Worm (Caenorhabditis elegans) whole organism, early embryonic: ENCODE data around the gene E04F6.10.

ENCODE experiments used
- B0310.2 ChIP-seq: sonication (generic microtip); optimal IDR thresholded peaks from 2 replicates; lab custom pipeline; 2016; ENCODE audit warnings: mild to moderate bottlenecking, missing genetic modification characterization, missing compliant biosample characterization
- F13C5.2 ChIP-seq: sonication (generic microtip); optimal IDR thresholded peaks from 2 replicates; lab custom pipeline; 2017; ENCODE audit warnings: mild to moderate bottlenecking, missing genetic modification characterization, inconsistent platforms, missing compliant biosample characterization
- aly-1 ChIP-seq: sonication (generic microtip); optimal IDR thresholded peaks from 2 replicates; lab custom pipeline; 2016; ENCODE audit warnings: missing genetic modification characterization, missing compliant biosample characterization
- ama-1 ChIP-seq: fragments of 150-350 bp; optimal IDR thresholded peaks from 2 replicates; lab custom pipeline; 2014
- ceh-13 ChIP-seq: fragments of 200-800 bp; sonication (Bioruptor generic); optimal IDR thresholded peaks from 2 replicates; lab custom pipeline; 2018; ENCODE audit warnings: mild to moderate bottlenecking, missing genetic modification characterization, missing compliant biosample characterization
- ceh-36 ChIP-seq: sonication (generic microtip); optimal IDR thresholded peaks from 2 replicates; lab custom pipeline; 2016; ENCODE audit warnings: missing genetic modification characterization, inconsistent platforms, missing compliant biosample characterization
- ets-7 ChIP-seq: sonication (generic microtip); optimal IDR thresholded peaks from 2 replicates; lab custom pipeline; 2016; ENCODE audit warnings: missing genotype, missing genetic modification characterization, missing compliant biosample characterization
- flt-1 ChIP-seq: fragments of 200-800 bp; sonication (Bioruptor generic); IDR thresholded peaks from 2 replicates; pipeline ENCODE4 v1.3.6; 2022; ENCODE audit warnings: missing genetic modification characterization, missing compliant biosample characterization
- hmbx-1 ChIP-seq: sonication (generic microtip); optimal IDR thresholded peaks from 2 replicates; lab custom pipeline; 2016; ENCODE audit warnings: mild to moderate bottlenecking, missing genetic modification characterization, missing compliant biosample characterization
- hmg-4 ChIP-seq: fragments of 200-800 bp; sonication (Bioruptor generic); optimal IDR thresholded peaks from 2 replicates; lab custom pipeline; 2018; ENCODE audit warnings: mild to moderate bottlenecking, missing genetic modification characterization, missing compliant biosample characterization
- hnd-1 ChIP-seq: sonication (generic microtip); optimal IDR thresholded peaks from 2 replicates; lab custom pipeline; 2016; ENCODE audit warnings: missing genetic modification characterization, missing compliant biosample characterization
- pes-1 ChIP-seq: fragments of 200-800 bp; sonication (Bioruptor generic); IDR thresholded peaks from 2 replicates; pipeline ENCODE4 v1.3.6; 2022; ENCODE audit warnings: missing genetic modification reagents, missing genetic modification characterization, missing compliant biosample characterization
- scrt-1 ChIP-seq: fragments of 200-800 bp; sonication (Bioruptor generic); IDR thresholded peaks from 2 replicates; pipeline ENCODE4 v1.3.6; 2022; ENCODE audit warnings: missing genetic modification characterization, missing compliant biosample characterization
- sea-1 ChIP-seq: fragments of 200-800 bp; sonication (Bioruptor generic); conservative IDR thresholded peaks from 2 replicates; pipeline ENCODE4 v1.3.6; 2022; ENCODE audit warnings: missing genetic modification characterization, missing compliant biosample characterization
- tbx-11 ChIP-seq: fragments of 200-800 bp; sonication (Bioruptor generic); IDR thresholded peaks from 2 replicates; pipeline ENCODE4 v1.3.6; 2022; ENCODE audit warnings: missing genetic modification characterization, missing compliant biosample characterization
- tbx-37 ChIP-seq: fragments of 200-800 bp; sonication (Bioruptor generic); conservative IDR thresholded peaks from 2 replicates; pipeline ENCODE4 v1.3.6; 2022; ENCODE audit warnings: missing genetic modification reagents, missing genetic modification characterization, missing compliant biosample characterization
- tra-4 ChIP-seq: sonication (generic microtip); optimal IDR thresholded peaks from 2 replicates; lab custom pipeline; 2017; ENCODE audit warnings: missing genetic modification characterization, missing compliant biosample characterization

E04F6.10 gene

ce11 chrII:7196040-7196439 lies 20.9 kb downstream of the E04F6.10 start, which contains the start of gene maoc-1:
TSS of gene maoc-1 (plus strand) at chrII:7196276.
- TF ChIP-seq pes-1 (GFP tag; lab: Robert Waterston, UW) (no peak), flt-1 (GFP tag; lab: Robert Waterston, UW) (no peak), hnd-1 (no peak), sea-1 (no peak), hmbx-1 (tag; lab: Kevin White, UChicago) (no peak), tbx-37 (GFP tag; lab: Robert Waterston, UW) (no peak), ets-7 (tag; lab: Kevin White, UChicago) (no peak), F13C5.2 (tag; lab: Kevin White, UChicago) (no peak), hmg-4 (GFP tag; lab: Kevin White, UChicago) (no peak), ceh-13 (GFP tag; lab: Kevin White, UChicago) (no peak), ceh-36 (tag; lab: Kevin White, UChicago) (no peak), scrt-1 (GFP tag; lab: Robert Waterston, UW) (no peak), B0310.2 (tag; lab: Kevin White, UChicago) (no peak), aly-1 (tag; lab: Kevin White, UChicago) (no peak), tra-4 (tag; lab: Kevin White, UChicago) (no peak), ama-1 (lab: Kevin White, UChicago) (no peak), tbx-11 (GFP tag; lab: Robert Waterston, UW) (no peak)

- no peak for TF ChIP-seq tbx-37 (GFP tag; lab: Robert Waterston, UW)
- no peak for TF ChIP-seq F13C5.2 (tag; lab: Kevin White, UChicago)
Measured at ce11 chrII:7195541-7195940, 21.4 kb downstream of the E04F6.10 start, which contains the start of gene acdh-12. TSS of gene acdh-12 (minus strand) at chrII:7195641.

- TF ChIP-seq F13C5.2 (tag; lab: Kevin White, UChicago) (no peak), tbx-37 (GFP tag; lab: Robert Waterston, UW) (no peak), flt-1 (GFP tag; lab: Robert Waterston, UW) (no peak), hmg-4 (GFP tag; lab: Kevin White, UChicago) (no peak), ceh-13 (GFP tag; lab: Kevin White, UChicago) (no peak), ceh-36 (tag; lab: Kevin White, UChicago) (no peak), tbx-11 (GFP tag; lab: Robert Waterston, UW) (no peak), scrt-1 (GFP tag; lab: Robert Waterston, UW) (no peak), tra-4 (tag; lab: Kevin White, UChicago) (no peak), sea-1 (no peak), hmbx-1 (tag; lab: Kevin White, UChicago) (no peak), ama-1 (lab: Kevin White, UChicago) (no peak), ets-7 (tag; lab: Kevin White, UChicago) (no peak), B0310.2 (tag; lab: Kevin White, UChicago) (no peak)
Measured at ce11 chrII:7189120-7189519, 27.8 kb downstream of the E04F6.10 start, which contains the start of gene E04F6.4. TSS of gene E04F6.4 (plus strand) at chrII:7189420.

- no peak for TF ChIP-seq tbx-37 (GFP tag; lab: Robert Waterston, UW)
- TF ChIP-seq flt-1 (GFP tag; lab: Robert Waterston, UW): no peak
- no peak for TF ChIP-seq ama-1 (lab: Kevin White, UChicago)
- TF ChIP-seq hmbx-1 (tag; lab: Kevin White, UChicago): no peak
- no peak for TF ChIP-seq B0310.2 (tag; lab: Kevin White, UChicago)
Measured at ce11 chrII:7187110-7187509, 29.8 kb downstream of the E04F6.10 start, which contains the start of gene C27H5.6. TSS of gene C27H5.6 (minus strand) at chrII:7187210.

- TF ChIP-seq pes-1 (GFP tag; lab: Robert Waterston, UW) (no peak), ceh-36 (tag; lab: Kevin White, UChicago) (no peak), tbx-11 (GFP tag; lab: Robert Waterston, UW) (no peak), aly-1 (tag; lab: Kevin White, UChicago) (no peak), ceh-13 (GFP tag; lab: Kevin White, UChicago) (no peak), F13C5.2 (tag; lab: Kevin White, UChicago) (no peak), hnd-1 (no peak), hmg-4 (GFP tag; lab: Kevin White, UChicago) (no peak), tbx-37 (GFP tag; lab: Robert Waterston, UW) (no peak), tra-4 (tag; lab: Kevin White, UChicago) (no peak), sea-1 (no peak), flt-1 (GFP tag; lab: Robert Waterston, UW) (no peak)
Measured at ce11 chrII:7186117-7186516, 30.8 kb downstream of the E04F6.10 start.

ce11 chrII:7183493-7184272 lies 33.3 kb downstream of the E04F6.10 start, which contains the start of gene pdl-1:
TSS of gene pdl-1 (plus strand) at chrII:7183801.
- peak; percentile 96 for TF ChIP-seq aly-1 (tag; lab: Kevin White, UChicago)
- peak; percentile 92 for TF ChIP-seq tbx-37 (GFP tag; lab: Robert Waterston, UW)
- TF ChIP-seq tbx-11 (GFP tag; lab: Robert Waterston, UW): peak; percentile 94
- TF ChIP-seq ceh-13 (GFP tag; lab: Kevin White, UChicago): peak; percentile 95
- peak; percentile 76 for TF ChIP-seq hmbx-1 (tag; lab: Kevin White, UChicago)
- peak; percentile 97 for TF ChIP-seq pes-1 (GFP tag; lab: Robert Waterston, UW)
- peak; percentile 96 for TF ChIP-seq F13C5.2 (tag; lab: Kevin White, UChicago)
- TF ChIP-seq scrt-1 (GFP tag; lab: Robert Waterston, UW): peak; percentile 97
- TF ChIP-seq tra-4 (tag; lab: Kevin White, UChicago): peak; percentile 84
- TF ChIP-seq ets-7 (tag; lab: Kevin White, UChicago): peak; percentile 87
- TF ChIP-seq hnd-1: peak; percentile 90
- peak; percentile 89 for TF ChIP-seq B0310.2 (tag; lab: Kevin White, UChicago)
- TF ChIP-seq flt-1 (GFP tag; lab: Robert Waterston, UW): peak; percentile 97
- TF ChIP-seq hmg-4 (GFP tag; lab: Kevin White, UChicago): peak; percentile 97
- peak; percentile 96 for TF ChIP-seq sea-1
- TF ChIP-seq ceh-36 (tag; lab: Kevin White, UChicago): peak; percentile 94
- no peak for TF ChIP-seq ama-1 (lab: Kevin White, UChicago)
